Fruit fly (Drosophila melanogaster) whole organism, wandering third instar larva: ENCODE data around the gene CG12689.
A peak's percentile ranks its signal among the peaks of the same experiment; 100 is the strongest.

Experiments
- Abd-B ChIP-seq: fragments of >200 bp; optimal IDR thresholded peaks from 2 replicates; lab custom pipeline; 2017; ENCODE audit warnings: missing biosample characterization, missing genetic modification characterization
- CG32264 ChIP-seq: fragments of 200-800 bp; sonication (Bioruptor generic); optimal IDR thresholded peaks from 2 replicates; lab custom pipeline; 2016; ENCODE audit warnings: missing biosample characterization, missing genetic modification characterization
- CG9705 ChIP-seq: fragments of 200-800 bp; sonication (Bioruptor generic); optimal IDR thresholded peaks from 2 replicates; lab custom pipeline; 2018; ENCODE audit warnings: missing biosample characterization, mild to moderate bottlenecking, missing genetic modification characterization
- CrebA ChIP-seq: fragments of 200-800 bp; sonication (Bioruptor generic); optimal IDR thresholded peaks from 2 replicates; lab custom pipeline; 2016; ENCODE audit warnings: missing biosample characterization, mild to moderate bottlenecking, missing genetic modification characterization, borderline replicate concordance
- Dfd ChIP-seq: fragments of >200 bp; optimal IDR thresholded peaks from 2 replicates; lab custom pipeline; 2017; ENCODE audit warnings: missing biosample characterization, missing genetic modification characterization
- Dif ChIP-seq: fragments of 200-275, 200-300 bp; sonication (Bioruptor generic); optimal IDR thresholded peaks from 2 replicates; lab custom pipeline; 2018; ENCODE audit warnings: missing biosample characterization, missing genetic modification characterization; ENCODE audit not compliant: partially characterized antibody
- GATAd ChIP-seq: sonication (Bioruptor generic); optimal IDR thresholded peaks from 2 replicates; lab custom pipeline; 2016; ENCODE audit warnings: missing biosample characterization, missing genetic modification characterization
- HLH106 ChIP-seq: fragments of 200-800 bp; optimal IDR thresholded peaks from 3 replicates; lab custom pipeline; 2019; ENCODE audit warnings: missing biosample characterization, mild to moderate bottlenecking, missing genetic modification characterization, moderate library complexity
- Hnf4 ChIP-seq: fragments of 200-800 bp; sonication (Bioruptor generic); optimal IDR thresholded peaks from 2 replicates; lab custom pipeline; 2016; ENCODE audit warnings: missing biosample characterization, mild to moderate bottlenecking, missing genetic modification characterization
- Hr78 ChIP-seq: fragments of >200 bp; optimal IDR thresholded peaks from 2 replicates; lab custom pipeline; 2017; ENCODE audit warnings: missing biosample characterization, missing genetic modification characterization
- Jra ChIP-seq: sonication (Bioruptor generic); optimal IDR thresholded peaks from 2 replicates; lab custom pipeline; 2016; ENCODE audit warnings: missing biosample characterization, missing genetic modification characterization
- Mio ChIP-seq: sonication (Bioruptor generic); optimal IDR thresholded peaks from 2 replicates; lab custom pipeline; 2016; ENCODE audit warnings: missing biosample characterization, missing genetic modification characterization
- Myc ChIP-seq: fragments of >200 bp; optimal IDR thresholded peaks from 2 replicates; lab custom pipeline; 2017
- N ChIP-seq: fragments of >200 bp; optimal IDR thresholded peaks from 2 replicates; lab custom pipeline; 2018; ENCODE audit warnings: missing biosample characterization, missing external identifiers, missing genetic modification characterization
- OdsH ChIP-seq: fragments of 200-800 bp; sonication (Bioruptor generic); optimal IDR thresholded peaks from 2 replicates; lab custom pipeline; 2016; ENCODE audit warnings: missing biosample characterization, mild to moderate bottlenecking, missing genetic modification characterization
- Rel ChIP-seq, 2 experiments: fragments of 200-800 bp; sonication (Bioruptor generic) in 1 of 2; optimal IDR thresholded peaks; 2 replicates in 1 of 2; 3 replicates in 1 of 2; lab custom pipeline; 2016 to 2019; ENCODE audit warnings: mild to moderate bottlenecking in 2 of 2, missing biosample characterization in 2 of 2, missing genetic modification characterization in 2 of 2, moderate library complexity in 1 of 2
- Sp1 ChIP-seq: fragments of 200-800 bp; sonication (Bioruptor generic); optimal IDR thresholded peaks from 3 replicates; lab custom pipeline; 2019; ENCODE audit warnings: missing biosample characterization, mild to moderate bottlenecking, missing genetic modification characterization, moderate library complexity
- Vsx2 ChIP-seq: fragments of 200-300, 225-300 bp; sonication (Bioruptor generic); optimal IDR thresholded peaks from 2 replicates; lab custom pipeline; 2018; ENCODE audit warnings: missing biosample characterization, missing genetic modification characterization; ENCODE audit not compliant: partially characterized antibody
- br ChIP-seq: fragments of 200-800 bp; sonication (Bioruptor generic); optimal IDR thresholded peaks from 2 replicates; lab custom pipeline; 2016; ENCODE audit warnings: missing biosample characterization, missing genetic modification characterization
- brk ChIP-seq: fragments of 200-800 bp; sonication (Bioruptor generic); optimal IDR thresholded peaks from 2 replicates; lab custom pipeline; 2016; ENCODE audit warnings: missing biosample characterization, mild to moderate bottlenecking, missing genetic modification characterization
- dl ChIP-seq, 2 experiments: fragments of 175-275, 200-275 bp in 1 of 2; fragments of 200-275 bp in 1 of 2; sonication (Bioruptor generic); optimal IDR thresholded peaks; lab custom pipeline; 2018; ENCODE audit warnings: mild to moderate bottlenecking in 2 of 2, missing biosample characterization in 2 of 2, missing genetic modification characterization in 2 of 2, moderate library complexity in 2 of 2; ENCODE audit not compliant: partially characterized antibody in 2 of 2, insufficient read depth in 1 of 2
- dmrt93B ChIP-seq: fragments of 200-800 bp; sonication (Bioruptor generic); optimal IDR thresholded peaks from 2 replicates; lab custom pipeline; 2018; ENCODE audit warnings: missing biosample characterization, mild to moderate bottlenecking, missing genetic modification characterization
- dsf ChIP-seq: sonication (Bioruptor generic); optimal IDR thresholded peaks from 2 replicates; lab custom pipeline; 2016; ENCODE audit warnings: missing biosample characterization, missing genetic modification characterization, borderline replicate concordance
- ey ChIP-seq: fragments of 200-800 bp; sonication (Bioruptor generic); optimal IDR thresholded peaks from 2 replicates; lab custom pipeline; 2016; ENCODE audit warnings: missing biosample characterization, missing genetic modification characterization
- foxo ChIP-seq, 2 experiments: fragments of 200-800 bp; sonication (Bioruptor generic); optimal IDR thresholded peaks; 2 replicates in 1 of 2; 3 replicates in 1 of 2; lab custom pipeline; 2016 to 2017; ENCODE audit warnings: missing biosample characterization in 2 of 2, missing genetic modification characterization in 2 of 2
- fru ChIP-seq: fragments of 200-800 bp; sonication (Bioruptor generic); optimal IDR thresholded peaks from 3 replicates; lab custom pipeline; 2016; ENCODE audit warnings: missing biosample characterization, mild to moderate bottlenecking, missing genetic modification characterization
- h ChIP-seq: fragments of 200-800 bp; sonication (Bioruptor generic); optimal IDR thresholded peaks from 3 replicates; lab custom pipeline; 2016; ENCODE audit warnings: missing biosample characterization, mild to moderate bottlenecking, missing genetic modification characterization
- jim ChIP-seq: fragments of 175-275, 200-325 bp; sonication (Bioruptor generic); optimal IDR thresholded peaks from 2 replicates; lab custom pipeline; 2016; ENCODE audit warnings: missing biosample characterization, mild to moderate bottlenecking, missing genetic modification characterization
- lola ChIP-seq: fragments of >200 bp; optimal IDR thresholded peaks from 2 replicates; lab custom pipeline; 2017; ENCODE audit warnings: missing biosample characterization, missing genetic modification characterization
- pan ChIP-seq: fragments of >200 bp; optimal IDR thresholded peaks from 2 replicates; lab custom pipeline; 2017
- psq ChIP-seq: fragments of 200-800 bp; sonication (Bioruptor generic); optimal IDR thresholded peaks from 3 replicates; lab custom pipeline; 2017; ENCODE audit warnings: missing biosample characterization, mild to moderate bottlenecking, missing genetic modification characterization, moderate library complexity
- rgr ChIP-seq: fragments of 200-800 bp; sonication (Bioruptor generic); optimal IDR thresholded peaks from 3 replicates; lab custom pipeline; 2016; ENCODE audit warnings: missing biosample characterization, mild to moderate bottlenecking, missing genetic modification characterization
- sage ChIP-seq: fragments of 200-800 bp; sonication (Bioruptor generic); optimal IDR thresholded peaks from 2 replicates; lab custom pipeline; 2016; ENCODE audit warnings: missing biosample characterization, mild to moderate bottlenecking, missing genetic modification characterization
- sv ChIP-seq: fragments of 200-800 bp; sonication (Bioruptor generic); optimal IDR thresholded peaks from 3 replicates; lab custom pipeline; 2016; ENCODE audit warnings: missing biosample characterization, missing genetic modification characterization
- tai ChIP-seq: sonication (Bioruptor generic); optimal IDR thresholded peaks from 2 replicates; lab custom pipeline; 2016; ENCODE audit warnings: missing biosample characterization, missing genetic modification characterization
- usp ChIP-seq: fragments of >200 bp; optimal IDR thresholded peaks from 2 replicates; lab custom pipeline; 2017; ENCODE audit warnings: missing biosample characterization, missing genetic modification characterization
- woc ChIP-seq: sonication (Bioruptor generic); optimal IDR thresholded peaks from 2 replicates; lab custom pipeline; 2016; ENCODE audit warnings: missing biosample characterization, mild to moderate bottlenecking, missing genetic modification characterization

Gene CG12689

DNA sequence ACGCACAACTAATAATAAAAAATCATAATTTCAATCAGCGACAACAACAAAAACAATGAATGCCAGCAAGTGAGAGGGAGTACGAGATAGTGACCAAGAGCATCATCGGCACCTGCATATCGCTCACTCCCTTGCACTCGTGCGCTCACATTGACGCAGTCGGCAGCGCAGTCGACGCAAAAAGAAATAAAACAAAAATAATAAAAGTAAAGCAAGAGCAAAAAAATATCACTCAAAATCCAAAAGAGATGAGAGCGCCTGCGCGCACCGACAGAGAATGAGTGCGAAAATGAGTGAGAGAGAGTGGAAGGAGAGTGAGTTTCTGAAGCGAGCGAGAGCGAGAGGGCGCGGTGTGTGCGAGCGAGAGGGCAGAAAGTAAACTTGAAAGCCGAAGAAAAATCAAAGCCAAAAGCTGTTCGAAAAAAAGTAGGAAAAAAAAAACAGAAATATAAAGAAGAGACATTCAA lies 18.6 kb upstream of the CG12689 start:
- TF ChIP-seq fru (GFP tag; lab: Kevin White, UChicago): peak; percentile 0
- no peak for TF ChIP-seq dsf
- peak in 1 of 2 experiments; percentile 2 for TF ChIP-seq dl (GFP tag; optimal IDR thresholded peaks at IDR 0.05; lab: Kevin White, UChicago; ENCODE audit: insufficient read depth in 1 of 2, partially characterized antibody in 2 of 2)
- TF ChIP-seq CG9705 (GFP tag; lab: Kevin White, UChicago): no peak
- TF ChIP-seq br (GFP tag; lab: Kevin White, UChicago): peak; percentile 13
- no peak for TF ChIP-seq rgr (GFP tag; lab: Kevin White, UChicago)
- TF ChIP-seq CrebA (GFP tag; lab: Kevin White, UChicago): peak; percentile 86
- TF ChIP-seq brk (GFP tag; lab: Kevin White, UChicago): no peak
- no peak for TF ChIP-seq CG32264 (GFP tag; lab: Kevin White, UChicago)
- no peak for TF ChIP-seq Mio (GFP tag; lab: Kevin White, UChicago)
- TF ChIP-seq OdsH (GFP tag; lab: Kevin White, UChicago): no peak
- TF ChIP-seq usp (GFP tag; lab: Kevin White, UChicago): no peak
- TF ChIP-seq Myc (lab: Kevin White, UChicago): no peak
- TF ChIP-seq jim: no peak
- TF ChIP-seq Hr78 (GFP tag; lab: Kevin White, UChicago): no peak
- TF ChIP-seq GATAd (GFP tag; lab: Kevin White, UChicago): no peak
- no peak for TF ChIP-seq pan (lab: Kevin White, UChicago)
- no peak for TF ChIP-seq lola (GFP tag; lab: Kevin White, UChicago)
- TF ChIP-seq Rel (GFP tag; optimal IDR thresholded peaks at IDR 0.05; lab: Kevin White, UChicago): peak; percentile 72
- TF ChIP-seq Rel (tag; optimal IDR thresholded peaks at IDR 0.05; lab: Kevin White, UChicago): peak; percentile 53
- no peak for TF ChIP-seq ey
- TF ChIP-seq Dfd (GFP tag; lab: Kevin White, UChicago): no peak
- TF ChIP-seq woc (GFP tag; lab: Kevin White, UChicago): no peak
- TF ChIP-seq Sp1 (GFP tag; lab: Kevin White, UChicago): peak; percentile 88
- TF ChIP-seq sage (GFP tag; lab: Kevin White, UChicago): peak; percentile 42
- no peak for TF ChIP-seq tai (GFP tag; lab: Kevin White, UChicago)
- TF ChIP-seq N: no peak
- TF ChIP-seq sv (GFP tag; lab: Kevin White, UChicago): no peak
- peak; percentile 41 for TF ChIP-seq Hnf4 (GFP tag; lab: Kevin White, UChicago)
- TF ChIP-seq HLH106: peak; percentile 10
- TF ChIP-seq foxo (GFP tag; optimal IDR thresholded peaks at IDR 0.05; lab: Kevin White, UChicago): peak in 1 of 2 experiments; percentile 58
- no peak for TF ChIP-seq dmrt93B (GFP tag; lab: Kevin White, UChicago)
- no peak for TF ChIP-seq Jra (GFP tag; lab: Kevin White, UChicago)
- no peak for TF ChIP-seq Abd-B (GFP tag; lab: Kevin White, UChicago)
- peak; percentile 27 for TF ChIP-seq Dif (GFP tag; lab: Kevin White, UChicago)
- no peak for TF ChIP-seq Vsx2 (GFP tag; lab: Kevin White, UChicago)
- TF ChIP-seq h (GFP tag; lab: Kevin White, UChicago): no peak
- TF ChIP-seq psq (GFP tag; lab: Kevin White, UChicago): no peak

DNA sequence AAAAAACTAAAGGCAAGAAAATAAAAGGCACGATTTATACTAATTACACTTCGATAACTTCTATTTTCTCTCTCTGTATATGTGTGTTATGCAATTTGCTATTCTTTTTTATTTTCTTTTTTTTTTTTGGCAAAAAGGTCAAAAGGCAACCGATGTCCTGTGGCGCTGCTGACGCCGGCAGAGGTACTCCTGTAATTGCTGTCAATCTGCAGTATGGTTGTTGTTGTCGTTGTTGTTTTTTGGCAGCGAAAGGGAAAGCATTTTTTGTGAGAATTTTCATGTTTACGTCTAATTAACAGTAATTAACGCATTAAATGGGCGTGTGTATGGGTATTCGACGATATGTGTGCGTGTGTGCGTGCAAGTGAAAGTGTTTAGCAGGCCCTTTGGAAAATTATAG lies 17.7 kb upstream of the CG12689 start:
- TF ChIP-seq sv (GFP tag; lab: Kevin White, UChicago): no peak
- TF ChIP-seq N: no peak
- TF ChIP-seq Hr78 (GFP tag; lab: Kevin White, UChicago): no peak
- TF ChIP-seq psq (GFP tag; lab: Kevin White, UChicago): no peak
- no peak for TF ChIP-seq rgr (GFP tag; lab: Kevin White, UChicago)

DNA sequence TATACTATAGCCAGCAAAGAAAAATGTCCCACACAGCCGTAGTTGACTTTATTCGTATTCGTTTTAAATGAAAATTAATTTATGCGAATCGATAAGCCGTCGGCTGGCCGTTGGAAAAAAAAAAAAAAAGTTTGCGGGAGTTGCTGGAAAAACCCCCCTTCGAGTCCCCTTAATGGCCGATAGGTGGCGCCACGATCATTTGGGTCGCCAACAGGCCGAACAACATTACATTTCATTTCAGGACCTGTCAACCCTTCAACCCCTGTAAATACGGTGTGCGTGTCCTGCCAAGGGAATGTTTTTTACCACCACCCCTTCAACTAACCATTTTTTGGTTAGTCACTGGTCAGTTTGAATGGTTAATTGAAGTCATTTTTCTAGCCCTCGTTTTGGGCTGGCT lies 7.1 kb upstream of the CG12689 start:
- TF ChIP-seq ey (no peak), woc (GFP tag; lab: Kevin White, UChicago) (no peak), dmrt93B (GFP tag; lab: Kevin White, UChicago) (no peak), sv (GFP tag; lab: Kevin White, UChicago) (no peak), dsf (no peak), Jra (GFP tag; lab: Kevin White, UChicago) (no peak), Hnf4 (GFP tag; lab: Kevin White, UChicago) (no peak), h (GFP tag; lab: Kevin White, UChicago) (no peak), lola (GFP tag; lab: Kevin White, UChicago) (no peak), Abd-B (GFP tag; lab: Kevin White, UChicago) (no peak), br (GFP tag; lab: Kevin White, UChicago) (no peak), Mio (GFP tag; lab: Kevin White, UChicago) (no peak), sage (GFP tag; lab: Kevin White, UChicago) (no peak)
- TF ChIP-seq, all 38 proteins: peak for 0
